Worm (Caenorhabditis elegans) whole organism, dauer: ENCODE results near the gene fbxa-19.
"Not testable (repeated sequence)": the region's sequence is repeated elsewhere in the genome, so short reads cannot be mapped to it uniquely, and the experiment has no call there.

Experiments used
- unc-62 ChIP-seq: sonication (generic microtip); optimal IDR thresholded peaks from 2 replicates; lab custom pipeline; 2017; ENCODE audit warnings: missing biosample characterization, missing genetic modification reagents, missing genetic modification characterization

The fbxa-19 gene

ce11 chrIII:1315038-1315437 is at the start of gene fbxa-19, which contains the start of gene fbxa-80:
Gene fbxa-19 (plus strand): TSS chrIII:1315401.
Gene fbxa-80 (minus strand): TSS chrIII:1315210.
- TF ChIP-seq unc-62 (GFP tag; lab: Kevin White, UChicago), result no peak

DNA sequence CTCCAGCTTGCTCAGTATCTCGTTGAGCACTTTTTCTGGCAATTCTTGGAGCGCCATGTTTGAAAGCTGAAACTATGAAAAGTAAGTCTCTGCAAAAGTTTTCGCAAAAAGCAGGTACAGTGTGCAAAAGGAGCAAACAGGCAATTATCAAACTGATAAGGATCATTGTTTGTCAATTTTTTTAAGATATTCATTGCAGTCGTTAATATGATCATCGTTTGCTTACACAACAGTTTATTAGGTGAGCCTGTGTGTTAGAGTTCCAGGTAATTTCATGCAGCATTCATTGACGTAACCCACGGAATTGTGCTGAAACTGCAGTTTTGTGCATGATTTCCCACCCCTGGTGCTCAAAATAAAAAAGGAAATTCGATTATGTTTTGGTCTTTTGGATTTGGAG is 48.4 kb upstream of the fbxa-19 start, which contains the start of gene fbxa-151:
TSS of gene fbxa-151 (minus strand) at position 101 of the 400 bp plus-strand sequence.
- not testable (repeated sequence) for TF ChIP-seq unc-62 (GFP tag; lab: Kevin White, UChicago)

- no peak for TF ChIP-seq unc-62 (GFP tag; lab: Kevin White, UChicago)
These were observed 46.0 kb upstream of the fbxa-19 start, which contains the start of gene fbxa-32 for ce11 chrIII:1269156-1269555. Gene fbxa-32 (minus strand): TSS chrIII:1269256.

ce11 chrIII:1271378-1271926 is 43.7 kb upstream of the fbxa-19 start, which contains the start of gene fbxa-31:
Gene fbxa-31 (minus strand): TSS chrIII:1271428.
- TF ChIP-seq unc-62 (GFP tag; lab: Kevin White, UChicago), result no peak

DNA sequence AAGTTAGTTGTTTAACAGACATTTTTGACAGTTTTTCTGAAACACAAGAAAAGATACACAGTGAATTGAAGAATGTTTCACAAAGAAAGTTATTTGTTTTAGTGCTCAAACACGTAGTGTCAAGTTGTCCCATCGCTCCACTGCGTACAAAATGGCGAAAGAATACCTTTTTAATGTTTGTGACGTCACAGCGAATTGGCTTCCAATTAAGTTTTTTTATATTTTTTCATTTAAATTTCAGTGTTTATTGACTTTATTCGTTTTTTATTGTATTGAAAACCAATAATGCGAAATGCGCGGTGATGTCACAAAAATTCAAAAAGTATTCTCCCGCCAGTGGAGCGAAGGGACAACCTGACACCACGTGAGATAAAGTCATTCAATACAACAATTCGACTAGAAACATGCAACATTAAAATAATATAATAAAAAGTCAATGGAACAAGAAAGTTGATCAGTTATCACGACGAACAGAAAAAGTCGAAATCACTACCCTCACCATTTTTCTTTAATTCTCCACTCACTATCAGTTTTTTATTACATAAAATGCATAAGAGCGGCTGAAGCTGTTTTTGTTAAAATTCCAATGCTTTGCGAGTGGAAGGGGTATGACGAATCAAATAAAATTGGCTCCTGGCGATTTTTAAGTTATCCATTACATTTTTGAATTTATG is 41.4 kb upstream of the fbxa-19 start, which contains the start of gene fbxa-29:
TSS of gene fbxa-29 (minus strand) at position 51 of the 674 bp plus-strand sequence.
- no peak for TF ChIP-seq unc-62 (GFP tag; lab: Kevin White, UChicago)

DNA sequence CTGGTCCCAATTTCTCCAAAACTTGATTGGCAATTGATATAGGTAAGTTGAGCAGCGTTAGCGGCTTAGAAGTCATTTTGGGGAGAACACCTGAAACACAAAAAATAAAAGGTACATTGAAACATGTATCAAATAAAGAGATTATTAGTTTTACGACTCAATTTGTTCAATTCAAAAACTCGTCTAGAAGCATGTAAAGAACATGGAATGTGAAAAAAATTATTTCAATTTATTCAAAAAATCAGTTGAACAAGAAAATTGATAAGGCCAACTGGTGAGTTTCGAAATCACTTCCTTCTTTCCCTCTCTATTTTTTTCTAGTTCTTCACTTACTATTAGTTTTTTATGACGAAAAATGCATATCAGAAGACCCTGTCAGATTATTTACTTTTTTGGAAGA is 39.7 kb upstream of the fbxa-19 start, which contains the start of gene fbxa-30:
TSS of gene fbxa-30 (minus strand) at position 101 of the 400 bp plus-strand sequence.
- no peak for TF ChIP-seq unc-62 (GFP tag; lab: Kevin White, UChicago)

DNA sequence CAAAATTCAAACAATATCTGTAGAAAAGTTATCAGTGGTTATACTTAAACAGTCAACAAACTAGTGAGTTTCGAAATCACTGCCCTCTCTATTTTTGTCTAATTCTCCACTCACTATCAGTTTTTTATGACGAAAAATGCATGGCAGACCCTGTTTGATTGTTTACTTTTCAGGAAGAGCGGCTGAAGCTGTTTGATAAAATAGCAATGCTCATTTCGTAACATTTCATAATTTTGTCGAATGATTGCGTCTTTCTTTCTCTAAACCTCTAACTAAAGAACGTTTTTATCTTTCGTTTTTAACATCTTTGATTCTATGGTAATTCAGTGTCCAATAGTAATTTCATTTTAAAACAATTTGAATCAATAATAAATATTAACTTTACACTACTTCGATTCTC is 36.0 kb upstream of the fbxa-19 start:
- TF ChIP-seq unc-62 (GFP tag; lab: Kevin White, UChicago), result no peak

DNA sequence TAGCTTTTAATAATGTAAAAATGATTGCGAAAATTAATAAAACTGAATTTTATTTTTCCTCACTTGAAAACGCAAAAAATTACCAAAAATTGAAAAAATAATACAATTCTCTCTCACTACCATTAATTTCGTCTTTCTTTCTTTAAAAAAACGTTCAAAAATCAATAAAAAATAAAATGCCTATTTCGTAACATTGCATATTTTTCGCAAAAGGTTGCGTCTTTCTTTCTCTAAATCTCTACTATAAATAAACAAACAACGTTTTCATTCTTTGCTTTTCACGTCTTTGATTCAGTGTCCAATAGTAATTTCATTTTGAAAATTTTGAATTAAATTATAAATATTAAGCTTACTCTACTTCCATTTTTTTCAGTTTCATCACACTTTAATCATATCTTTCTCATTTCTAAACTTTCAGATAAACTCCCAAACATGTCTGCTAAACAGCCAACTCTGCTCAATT is 30.6 kb upstream of the fbxa-19 start, which contains the start of gene fbxa-37:
TSS of gene fbxa-37 (plus strand) at position 413 of the 463 bp plus-strand sequence.
- no peak for TF ChIP-seq unc-62 (GFP tag; lab: Kevin White, UChicago)

- TF ChIP-seq unc-62 (GFP tag; lab: Kevin White, UChicago), result no peak
These were observed 26.6 kb upstream of the fbxa-19 start, which contains the start of gene fbxa-50 for ce11 chrIII:1288473-1289056. Gene fbxa-50 (minus strand): TSS chrIII:1288523.

- no peak for TF ChIP-seq unc-62 (GFP tag; lab: Kevin White, UChicago)
These were observed 26.1 kb upstream of the fbxa-19 start for ce11 chrIII:1289139-1289538.

ce11 chrIII:1293135-1293534 is 22.1 kb upstream of the fbxa-19 start, which contains the start of gene fbxa-36:
Gene fbxa-36 (minus strand): TSS chrIII:1293235.
- no peak for TF ChIP-seq unc-62 (GFP tag; lab: Kevin White, UChicago)

ce11 chrIII:1295149-1295716 is 20.0 kb upstream of the fbxa-19 start, which contains the start of gene fbxa-35:
Gene fbxa-35 (plus strand): TSS chrIII:1295666.
- no peak for TF ChIP-seq unc-62 (GFP tag; lab: Kevin White, UChicago)

DNA sequence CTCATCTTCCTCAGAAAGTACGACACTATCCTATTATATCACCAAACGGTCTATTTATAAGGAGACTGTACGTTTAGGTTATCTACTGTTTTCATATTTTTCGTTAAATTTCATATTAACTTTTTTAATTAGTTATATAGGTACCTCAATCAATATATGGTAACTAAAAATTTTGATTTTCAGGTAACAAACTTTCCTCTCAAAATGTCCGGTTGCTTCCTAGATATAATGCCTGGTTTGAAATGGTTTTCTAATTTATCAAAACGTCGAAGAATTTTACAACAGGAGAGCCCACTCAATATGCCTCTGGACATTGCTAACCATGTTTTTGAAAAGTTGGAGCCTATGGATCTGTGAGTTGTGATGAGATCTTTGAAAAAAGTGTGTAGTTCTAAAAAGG is 17.6 kb upstream of the fbxa-19 start, which contains the start of gene fbxa-28:
TSS of gene fbxa-28 (plus strand) at position 301 of the 400 bp plus-strand sequence.
- no peak for TF ChIP-seq unc-62 (GFP tag; lab: Kevin White, UChicago)

- no peak for TF ChIP-seq unc-62 (GFP tag; lab: Kevin White, UChicago)
These were observed 11.8 kb upstream of the fbxa-19 start, which contains the start of gene fbxa-75 for ce11 chrIII:1303414-1303813. Gene fbxa-75 (plus strand): TSS chrIII:1303714.

- TF ChIP-seq unc-62 (GFP tag; lab: Kevin White, UChicago), result no peak
These were observed 7.9 kb upstream of the fbxa-19 start for ce11 chrIII:1307333-1307732.
